Worm (Caenorhabditis elegans): Measurements from ENCODE around the gene F22E5.6.
"Not testable (repeated sequence)": the region's sequence is repeated elsewhere in the genome, so short reads cannot be mapped to it uniquely, and the experiment has no call there.

F22E5.6 gene

ce11 chrII:2677534-2678168, 28.0 kb downstream of the F22E5.6 start, which contains the start of gene F22E5.17:
TSS of gene F22E5.17 (plus strand) at chrII:2678041.
- no peak for TF ChIP-seq flt-1 (GFP tag; IDR thresholded peaks at IDR 0.05)
- TF ChIP-seq ref-1 (GFP tag; conservative IDR thresholded peaks at IDR 0.05): no peak
- TF ChIP-seq klf-2 (GFP tag; conservative IDR thresholded peaks at IDR 0.05): no peak
- TF ChIP-seq med-1 (GFP tag; optimal IDR thresholded peaks at IDR 0.05; ENCODE audit: insufficient read depth): no peak
- TF ChIP-seq cog-1 (tag; optimal IDR thresholded peaks at IDR 0.05): no peak
- TF ChIP-seq tab-1 (GFP tag; IDR thresholded peaks at IDR 0.05): no peak
- no peak for TF ChIP-seq ztf-23 (GFP tag; IDR thresholded peaks at IDR 0.05)
- no peak for TF ChIP-seq ztf-29 (GFP tag; IDR thresholded peaks at IDR 0.05)
- TF ChIP-seq T22C8.4 (GFP tag; IDR thresholded peaks at IDR 0.05): no peak

- TF ChIP-seq T22C8.4 (GFP tag; IDR thresholded peaks at IDR 0.05) (no peak), flt-1 (GFP tag; IDR thresholded peaks at IDR 0.05) (no peak)
Measured at ce11 chrII:2681118-2681517, 31.5 kb downstream of the F22E5.6 start, which contains the start of gene F34D6.1. TSS of gene F34D6.1 (minus strand) at chrII:2681218.

- TF ChIP-seq tab-1 (GFP tag; IDR thresholded peaks at IDR 0.05): no peak
Measured at ce11 chrII:2684208-2684607, 34.6 kb downstream of the F22E5.6 start, which contains the start of gene ceh-87. TSS of gene ceh-87 (minus strand) at chrII:2684308.

ce11 chrII:2684783-2685182, 35.1 kb downstream of the F22E5.6 start:
- no peak for TF ChIP-seq ztf-23 (GFP tag; IDR thresholded peaks at IDR 0.05)
- no peak for TF ChIP-seq med-1 (GFP tag; optimal IDR thresholded peaks at IDR 0.05; ENCODE audit: insufficient read depth)
- TF ChIP-seq klf-2 (GFP tag; conservative IDR thresholded peaks at IDR 0.05): no peak
- no peak for TF ChIP-seq tab-1 (GFP tag; IDR thresholded peaks at IDR 0.05)
- no peak for TF ChIP-seq ztf-29 (GFP tag; IDR thresholded peaks at IDR 0.05)
- TF ChIP-seq flt-1 (GFP tag; IDR thresholded peaks at IDR 0.05): no peak
- no peak for TF ChIP-seq cog-1 (tag; optimal IDR thresholded peaks at IDR 0.05)
- no peak for TF ChIP-seq T22C8.4 (GFP tag; IDR thresholded peaks at IDR 0.05)
- TF ChIP-seq ref-1 (GFP tag; conservative IDR thresholded peaks at IDR 0.05): no peak

ce11 chrII:2686985-2687675, 37.5 kb downstream of the F22E5.6 start, which contains the start of the genes sup-9 and nspf-1:
TSS of gene sup-9 (minus strand) at chrII:2687027.
TSS of gene nspf-1 (plus strand) at chrII:2687625.
- no peak for TF ChIP-seq ztf-23 (GFP tag; IDR thresholded peaks at IDR 0.05)
- no peak for TF ChIP-seq med-1 (GFP tag; optimal IDR thresholded peaks at IDR 0.05; ENCODE audit: insufficient read depth)
- no peak for TF ChIP-seq tab-1 (GFP tag; IDR thresholded peaks at IDR 0.05)
- no peak for TF ChIP-seq flt-1 (GFP tag; IDR thresholded peaks at IDR 0.05)
- no peak for TF ChIP-seq ref-1 (GFP tag; conservative IDR thresholded peaks at IDR 0.05)
- TF ChIP-seq T22C8.4 (GFP tag; IDR thresholded peaks at IDR 0.05): no peak
- no peak for TF ChIP-seq ztf-29 (GFP tag; IDR thresholded peaks at IDR 0.05)
- no peak for TF ChIP-seq cog-1 (tag; optimal IDR thresholded peaks at IDR 0.05)
- no peak for TF ChIP-seq klf-2 (GFP tag; conservative IDR thresholded peaks at IDR 0.05)

ce11 chrII:2688616-2689015, 39.0 kb downstream of the F22E5.6 start, which contains the start of gene nspf-2:
TSS of gene nspf-2 (plus strand) at chrII:2688916.
- TF ChIP-seq cog-1 (tag; optimal IDR thresholded peaks at IDR 0.05); T22C8.4 (GFP tag; IDR thresholded peaks at IDR 0.05); tab-1 (GFP tag; IDR thresholded peaks at IDR 0.05): not testable (repeated sequence)

- TF ChIP-seq tab-1 (GFP tag; IDR thresholded peaks at IDR 0.05) (no peak), T22C8.4 (GFP tag; IDR thresholded peaks at IDR 0.05) (no peak), ztf-29 (GFP tag; IDR thresholded peaks at IDR 0.05) (no peak), flt-1 (GFP tag; IDR thresholded peaks at IDR 0.05) (no peak), klf-2 (GFP tag; conservative IDR thresholded peaks at IDR 0.05) (no peak), cog-1 (tag; optimal IDR thresholded peaks at IDR 0.05) (no peak), ztf-23 (GFP tag; IDR thresholded peaks at IDR 0.05) (no peak), ref-1 (GFP tag; conservative IDR thresholded peaks at IDR 0.05) (no peak), med-1 (GFP tag; optimal IDR thresholded peaks at IDR 0.05; ENCODE audit: insufficient read depth) (no peak)
Measured at ce11 chrII:2690080-2690479, 40.4 kb downstream of the F22E5.6 start, which contains the start of gene nspf-3. TSS of gene nspf-3 (minus strand) at chrII:2690180.

- TF ChIP-seq T22C8.4 (GFP tag; IDR thresholded peaks at IDR 0.05): no peak
- no peak for TF ChIP-seq ztf-23 (GFP tag; IDR thresholded peaks at IDR 0.05)
- TF ChIP-seq cog-1 (tag; optimal IDR thresholded peaks at IDR 0.05): no peak
- no peak for TF ChIP-seq ztf-29 (GFP tag; IDR thresholded peaks at IDR 0.05)
- TF ChIP-seq klf-2 (GFP tag; conservative IDR thresholded peaks at IDR 0.05): no peak
- TF ChIP-seq med-1 (GFP tag; optimal IDR thresholded peaks at IDR 0.05; ENCODE audit: insufficient read depth): no peak
Measured at ce11 chrII:2692476-2692875, 42.8 kb downstream of the F22E5.6 start, which contains the start of gene set-11. TSS of gene set-11 (minus strand) at chrII:2692576.

- TF ChIP-seq ref-1 (GFP tag; conservative IDR thresholded peaks at IDR 0.05): no peak
- no peak for TF ChIP-seq med-1 (GFP tag; optimal IDR thresholded peaks at IDR 0.05; ENCODE audit: insufficient read depth)
- TF ChIP-seq tab-1 (GFP tag; IDR thresholded peaks at IDR 0.05): no peak
- no peak for TF ChIP-seq cog-1 (tag; optimal IDR thresholded peaks at IDR 0.05)
- TF ChIP-seq klf-2 (GFP tag; conservative IDR thresholded peaks at IDR 0.05): no peak
- TF ChIP-seq ztf-23 (GFP tag; IDR thresholded peaks at IDR 0.05): no peak
- TF ChIP-seq T22C8.4 (GFP tag; IDR thresholded peaks at IDR 0.05): no peak
- no peak for TF ChIP-seq ztf-29 (GFP tag; IDR thresholded peaks at IDR 0.05)
- TF ChIP-seq flt-1 (GFP tag; IDR thresholded peaks at IDR 0.05): no peak
Measured at ce11 chrII:2695079-2695478, 45.4 kb downstream of the F22E5.6 start.

ce11 chrII:2698378-2698777, 48.7 kb downstream of the F22E5.6 start, which contains the start of gene sri-62:
TSS of gene sri-62 (minus strand) at chrII:2698478.
- TF ChIP-seq ref-1 (GFP tag; conservative IDR thresholded peaks at IDR 0.05) (no peak), klf-2 (GFP tag; conservative IDR thresholded peaks at IDR 0.05) (no peak), ztf-23 (GFP tag; IDR thresholded peaks at IDR 0.05) (no peak), T22C8.4 (GFP tag; IDR thresholded peaks at IDR 0.05) (no peak), tab-1 (GFP tag; IDR thresholded peaks at IDR 0.05) (no peak), flt-1 (GFP tag; IDR thresholded peaks at IDR 0.05) (no peak)

Measured in whole organism, midembryonic.